Worm (Caenorhabditis elegans) whole organism, L4/young adult: ENCODE measurements around the gene F07C4.6.

Source experiments
- W03F9.2 ChIP-seq: fragments of 150-350 bp; optimal IDR thresholded peaks from 2 replicates; lab custom pipeline; 2014; ENCODE audit warnings: missing biosample characterization, missing genetic modification characterization
- dao-5 ChIP-seq: sonication (generic microtip); optimal IDR thresholded peaks from 2 replicates; lab custom pipeline; 2016; ENCODE audit warnings: missing genotype, missing genetic modification characterization, moderate library complexity, missing compliant biosample characterization
- him-1 ChIP-seq: sonication (generic microtip); optimal IDR thresholded peaks from 2 replicates; lab custom pipeline; 2016; ENCODE audit warnings: missing genotype, missing genetic modification reagents, missing genetic modification characterization, missing compliant biosample characterization

The F07C4.6 gene

ce11 chrV:7672258-7672657 lies 45.6 kb downstream of the F07C4.6 start, which contains the start of gene C12D5.4:
TSS of gene C12D5.4 (plus strand) at chrV:7672558.
- TF ChIP-seq him-1 (tag; lab: Kevin White, UChicago) (no peak), W03F9.2 (tag; lab: Kevin White, UChicago) (no peak), dao-5 (no peak)

DNA sequence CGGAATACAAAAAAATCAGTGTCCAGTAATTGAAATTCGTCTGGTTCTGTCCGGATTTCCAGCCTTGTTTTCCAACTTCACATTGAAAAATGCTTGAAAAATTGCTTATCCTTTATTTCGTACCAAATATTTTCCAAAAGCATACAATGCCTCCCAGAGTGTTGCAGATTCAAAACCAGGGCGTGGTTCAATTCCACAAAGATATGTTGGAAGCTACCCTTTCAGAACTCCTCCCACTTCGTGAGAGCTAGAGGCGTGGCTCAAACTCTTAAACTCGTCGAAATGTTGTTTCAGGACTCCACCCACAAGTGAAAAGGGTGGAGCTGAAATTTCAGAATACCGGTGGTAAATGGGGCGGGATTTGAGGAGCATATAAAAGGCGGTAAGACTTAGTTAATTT lies 49.3 kb downstream of the F07C4.6 start, which contains the start of gene C12D5.3:
Gene C12D5.3, plus strand, starts transcription at position 301 of the 400 bp plus-strand sequence.
- TF ChIP-seq W03F9.2 (tag; lab: Kevin White, UChicago) (no peak), him-1 (tag; lab: Kevin White, UChicago) (no peak), dao-5 (no peak)
